Worm (Caenorhabditis elegans) whole organism, L2 larva: Measurements from ENCODE around the gene W03F8.4.

Source experiments
- C34F6.9 ChIP-seq: fragments of 150-350 bp; optimal IDR thresholded peaks from 2 replicates; lab custom pipeline; 2014; ENCODE audit warnings: missing biosample characterization, missing genetic modification characterization
- F13H6.1 ChIP-seq: sonication (generic microtip); optimal IDR thresholded peaks from 2 replicates; lab custom pipeline; 2016; ENCODE audit warnings: missing genetic modification characterization, missing compliant biosample characterization
- R02D3.7 ChIP-seq: fragments of 150-350 bp; optimal IDR thresholded peaks from 2 replicates; lab custom pipeline; 2014; ENCODE audit warnings: missing biosample characterization, missing genetic modification characterization
- alr-1 ChIP-seq: fragments of 150-350 bp; optimal IDR thresholded peaks from 2 replicates; lab custom pipeline; 2014; ENCODE audit warnings: missing biosample characterization, missing genetic modification characterization
- aly-2 ChIP-seq: fragments of 150-350 bp; optimal IDR thresholded peaks from 2 replicates; lab custom pipeline; 2014; ENCODE audit warnings: missing biosample characterization, missing genetic modification characterization
- ceh-82 ChIP-seq: fragments of 150-350 bp; optimal IDR thresholded peaks from 2 replicates; lab custom pipeline; 2014; ENCODE audit warnings: missing biosample characterization, missing genetic modification characterization
- crh-2 ChIP-seq: sonication (generic microtip); optimal IDR thresholded peaks from 2 replicates; lab custom pipeline; 2017; ENCODE audit warnings: missing biosample characterization, missing genetic modification characterization
- dmd-4 ChIP-seq: sonication (generic microtip); optimal IDR thresholded peaks from 2 replicates; lab custom pipeline; 2017; ENCODE audit warnings: missing biosample characterization, missing genetic modification characterization
- egl-27 ChIP-seq: sonication (generic microtip); optimal IDR thresholded peaks from 3 replicates; lab custom pipeline; 2017; ENCODE audit warnings: missing biosample characterization, missing genetic modification reagents, missing genetic modification characterization
- elt-1 ChIP-seq: fragments of 150-350 bp; optimal IDR thresholded peaks from 2 replicates; lab custom pipeline; 2014; ENCODE audit warnings: missing biosample characterization, missing genetic modification characterization
- fos-1 ChIP-seq: fragments of 150-350 bp; optimal IDR thresholded peaks from 2 replicates; lab custom pipeline; 2014; ENCODE audit warnings: missing biosample characterization, missing genetic modification characterization
- gmeb-1 ChIP-seq: fragments of 150-350 bp; optimal IDR thresholded peaks from 2 replicates; lab custom pipeline; 2014; ENCODE audit warnings: missing biosample characterization, missing genetic modification characterization
- lin-11 ChIP-seq: fragments of 150-350 bp; sonication (generic microtip); optimal IDR thresholded peaks from 2 replicates; lab custom pipeline; 2014; ENCODE audit warnings: missing biosample characterization, missing genetic modification characterization, inconsistent platforms, mixed read lengths
- lin-13 ChIP-seq: fragments of 150-350 bp; optimal IDR thresholded peaks from 2 replicates; lab custom pipeline; 2014; ENCODE audit warnings: missing biosample characterization, missing genetic modification reagents, missing genetic modification characterization
- lsy-2 ChIP-seq, 2 experiments: fragments of 150-350 bp in 1 of 2; sonication (generic microtip) in 1 of 2; optimal IDR thresholded peaks; 2 replicates each; lab custom pipeline; 2014 to 2017; ENCODE audit warnings: missing biosample characterization in 2 of 2, missing genetic modification characterization in 2 of 2
- mab-5 ChIP-seq: fragments of 150-350 bp; optimal IDR thresholded peaks from 2 replicates; lab custom pipeline; 2014; ENCODE audit warnings: missing biosample characterization, missing genetic modification characterization
- mbf-1 ChIP-seq: sonication (generic microtip); optimal IDR thresholded peaks from 2 replicates; lab custom pipeline; 2017; ENCODE audit warnings: missing biosample characterization, missing genetic modification characterization
- mdl-1 ChIP-seq, 2 experiments: fragments of 150-350 bp in 1 of 2; sonication (generic microtip) in 1 of 2; optimal IDR thresholded peaks; 2 replicates each; lab custom pipeline; 2017; ENCODE audit warnings: missing biosample characterization in 2 of 2, missing genetic modification characterization in 2 of 2
- nhr-10 ChIP-seq: sonication (generic microtip); optimal IDR thresholded peaks from 2 replicates; lab custom pipeline; 2017; ENCODE audit warnings: missing biosample characterization, missing genetic modification characterization
- nhr-11 ChIP-seq: fragments of 150-350 bp; optimal IDR thresholded peaks from 2 replicates; lab custom pipeline; 2014; ENCODE audit warnings: missing biosample characterization, missing genetic modification characterization
- nhr-12 ChIP-seq: fragments of 150-350 bp; optimal IDR thresholded peaks from 2 replicates; lab custom pipeline; 2014; ENCODE audit warnings: missing biosample characterization, missing genetic modification characterization
- nhr-129 ChIP-seq: fragments of 150-350 bp; optimal IDR thresholded peaks from 2 replicates; lab custom pipeline; 2014; ENCODE audit warnings: missing biosample characterization, missing genetic modification characterization
- nhr-21 ChIP-seq: fragments of 150-350 bp; optimal IDR thresholded peaks from 2 replicates; lab custom pipeline; 2014; ENCODE audit warnings: missing biosample characterization, missing genetic modification characterization
- nhr-23 ChIP-seq: fragments of 150-350 bp; optimal IDR thresholded peaks from 2 replicates; lab custom pipeline; 2014; ENCODE audit warnings: missing biosample characterization, missing genetic modification reagents, missing genetic modification characterization
- nhr-237 ChIP-seq: fragments of 150-350 bp; optimal IDR thresholded peaks from 2 replicates; lab custom pipeline; 2014; ENCODE audit warnings: missing biosample characterization, missing genetic modification characterization
- nhr-25 ChIP-seq: fragments of 150-350 bp; sonication (generic microtip); optimal IDR thresholded peaks from 3 replicates; lab custom pipeline; 2014; ENCODE audit warnings: missing biosample characterization, missing genetic modification characterization
- peb-1 ChIP-seq: fragments of 150-350 bp; optimal IDR thresholded peaks from 2 replicates; lab custom pipeline; 2014; ENCODE audit warnings: missing biosample characterization, missing genetic modification characterization
- sma-3 ChIP-seq: sonication (generic microtip); optimal IDR thresholded peaks from 2 replicates; lab custom pipeline; 2016; ENCODE audit warnings: missing genetic modification reagents, missing genetic modification characterization, missing compliant biosample characterization
- sma-9 ChIP-seq, 2 experiments: fragments of 150-350 bp in 1 of 2; sonication (generic microtip) in 1 of 2; optimal IDR thresholded peaks; 2 replicates each; lab custom pipeline; 2014 to 2016; ENCODE audit warnings: missing genetic modification characterization in 2 of 2, mild to moderate bottlenecking in 1 of 2, missing biosample characterization in 1 of 2, missing compliant biosample characterization in 1 of 2, missing genetic modification reagents in 1 of 2, moderate library complexity in 1 of 2
- snpc-4 ChIP-seq: fragments of 150-350 bp; optimal IDR thresholded peaks from 2 replicates; lab custom pipeline; 2014; ENCODE audit warnings: missing biosample characterization, missing genetic modification characterization
- unc-55 ChIP-seq: fragments of 150-350 bp; sonication (generic microtip); optimal IDR thresholded peaks from 3 replicates; lab custom pipeline; 2014; ENCODE audit warnings: missing biosample characterization, missing genetic modification reagents, missing genetic modification characterization
- zag-1 ChIP-seq: fragments of 150-350 bp; optimal IDR thresholded peaks from 2 replicates; lab custom pipeline; 2014; ENCODE audit warnings: missing biosample characterization, missing genetic modification characterization
- ztf-11 ChIP-seq: sonication (generic microtip); optimal IDR thresholded peaks from 2 replicates; lab custom pipeline; 2017; ENCODE audit warnings: missing biosample characterization, missing genetic modification characterization

Gene W03F8.4

DNA sequence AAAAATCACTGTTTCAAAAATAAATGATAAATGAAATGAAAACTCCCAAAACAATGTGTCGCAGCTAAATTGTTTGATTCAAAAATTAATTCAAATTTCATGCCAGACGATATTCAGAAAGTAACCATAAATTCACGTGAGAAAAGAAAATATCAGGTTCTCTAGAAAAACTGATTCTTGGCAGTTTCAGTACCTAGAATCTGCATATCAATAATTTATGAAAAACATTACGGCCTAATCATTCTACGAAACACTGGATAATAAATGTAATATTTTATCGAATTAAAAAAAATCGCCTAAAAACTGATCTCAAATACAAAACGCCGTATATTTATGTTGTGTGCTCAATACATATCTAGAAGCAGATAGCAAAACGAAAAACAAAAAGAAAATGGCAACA is 16.9 kb downstream of the W03F8.4 start:
- TF ChIP-seq lsy-2 (tag; optimal IDR thresholded peaks at IDR 0.05; lab: Kevin White, UChicago) (peak in 1 of 2 experiments; percentile 18), elt-1 (no peak), nhr-21 (tag; lab: Kevin White, UChicago) (peak; percentile 32)

DNA sequence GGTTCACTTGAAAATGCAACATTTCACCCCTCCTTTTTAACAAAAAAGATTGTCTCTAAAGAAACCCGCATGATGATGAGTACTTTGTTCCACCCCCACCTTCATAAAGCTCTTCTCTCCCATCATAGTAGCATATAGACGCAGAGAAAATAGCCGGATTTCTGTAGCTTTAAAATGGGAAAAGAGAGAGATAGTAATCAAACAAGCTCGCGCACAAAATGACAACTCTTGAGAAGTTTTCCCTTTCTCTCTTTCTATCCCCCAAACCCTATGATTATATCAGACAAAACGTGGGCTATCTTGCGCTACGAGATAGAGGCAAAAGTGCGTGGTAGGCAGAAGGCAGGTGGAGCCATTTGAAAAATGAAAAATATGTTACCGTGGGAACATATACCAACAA is 18.7 kb downstream of the W03F8.4 start:
- no peak for TF ChIP-seq alr-1 (tag; lab: Kevin White, UChicago)
- no peak for TF ChIP-seq ceh-82 (tag; lab: Kevin White, UChicago)
- no peak for TF ChIP-seq lsy-2 (tag; optimal IDR thresholded peaks at IDR 0.05; lab: Kevin White, UChicago)
- TF ChIP-seq, all 48 proteins: peak for 0

DNA sequence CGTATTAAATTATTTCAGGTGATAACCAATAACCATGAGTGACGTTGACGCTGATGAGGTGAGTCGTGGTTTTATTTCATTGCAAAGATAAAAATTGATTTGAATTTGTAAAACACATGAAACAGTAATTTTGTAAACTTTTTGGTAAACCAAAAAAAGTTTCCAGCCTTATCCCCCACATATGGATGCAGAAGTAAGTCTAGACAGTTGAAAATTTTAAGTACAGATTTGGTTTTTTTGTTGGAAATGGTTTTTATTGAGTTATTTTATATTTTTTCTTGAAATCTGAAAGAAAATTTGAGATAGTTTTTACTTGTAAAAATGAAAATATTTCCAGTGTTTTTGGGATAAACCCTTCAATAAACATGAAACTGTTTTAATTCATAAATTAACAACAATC is 20.6 kb downstream of the W03F8.4 start, which contains the start of gene tni-4:
tni-4 (plus strand) TSS at position 19 of the 400 bp plus-strand sequence.
- TF ChIP-seq sma-3 (GFP tag; lab: Kevin White, UChicago) (no peak), snpc-4 (no peak), F13H6.1 (tag; lab: Kevin White, UChicago) (no peak)

DNA sequence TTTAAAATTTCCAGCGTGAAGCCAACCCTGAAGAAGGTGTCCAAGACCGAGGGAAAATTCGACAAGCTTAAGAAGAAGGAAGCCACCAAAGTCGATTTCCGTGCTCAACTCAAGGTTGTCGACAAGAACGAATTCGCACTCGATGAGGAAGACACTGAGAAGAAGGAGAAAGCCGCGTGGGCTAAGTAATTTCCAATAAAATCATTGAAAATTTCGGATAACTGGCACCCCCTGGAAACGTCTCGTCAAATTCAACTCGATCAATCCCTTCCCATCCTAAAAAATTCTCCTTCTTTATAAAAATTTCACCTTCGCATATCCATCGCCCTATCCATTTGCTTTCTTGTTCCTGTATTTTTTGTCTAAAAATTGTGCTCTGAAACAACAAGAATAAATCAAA is 22.8 kb downstream of the W03F8.4 start:
- TF ChIP-seq nhr-21 (tag; lab: Kevin White, UChicago) (no peak), ceh-82 (tag; lab: Kevin White, UChicago) (no peak), mdl-1 (tag; optimal IDR thresholded peaks at IDR 0.05; lab: Kevin White, UChicago) (no peak), nhr-12 (tag; lab: Kevin White, UChicago) (no peak), nhr-10 (tag; lab: Kevin White, UChicago) (no peak), fos-1 (tag; lab: Kevin White, UChicago) (no peak), lin-13 (no peak), peb-1 (tag; lab: Kevin White, UChicago) (no peak)
- TF ChIP-seq, all 48 proteins: peak for 0

DNA sequence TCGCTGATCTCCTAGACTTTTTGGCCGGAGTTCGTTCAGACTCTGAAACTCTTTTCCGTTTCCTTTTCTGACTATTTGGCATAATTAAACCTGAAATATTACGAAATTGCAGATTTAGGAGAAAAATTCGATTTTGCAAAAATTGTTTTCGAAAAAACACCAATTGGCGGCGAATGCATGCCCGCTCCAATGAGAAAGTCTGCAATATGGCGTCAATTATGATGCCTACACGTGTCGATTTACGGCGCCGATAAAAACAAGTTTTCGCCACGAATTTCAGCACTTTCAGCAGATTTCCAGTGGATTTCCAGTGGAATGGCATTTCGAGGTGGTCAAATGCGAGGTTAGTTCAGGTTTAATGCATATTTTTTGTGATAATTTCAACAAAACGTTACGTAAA is 25.5 kb downstream of the W03F8.4 start, which contains the start of the genes Y59E9AL.36 and nbet-1:
Y59E9AL.36 (minus strand) TSS at position 92 of the 400 bp plus-strand sequence.
nbet-1 (plus strand) TSS at position 112 of the 400 bp plus-strand sequence.
- no peak for TF ChIP-seq mbf-1
- no peak for TF ChIP-seq aly-2 (tag; lab: Kevin White, UChicago)
- peak; percentile 82 for TF ChIP-seq C34F6.9 (tag; lab: Kevin White, UChicago)
- TF ChIP-seq nhr-129 = peak; percentile 83
- TF ChIP-seq nhr-21 (tag; lab: Kevin White, UChicago) = peak; percentile 42
- TF ChIP-seq F13H6.1 (tag; lab: Kevin White, UChicago) = peak; percentile 14
- TF ChIP-seq nhr-23 (tag; lab: Kevin White, UChicago) = no peak
- no peak for TF ChIP-seq ztf-11 (tag; lab: Kevin White, UChicago)
- peak; percentile 36 for TF ChIP-seq fos-1 (tag; lab: Kevin White, UChicago)
- TF ChIP-seq lin-13 = peak; percentile 54
- peak; percentile 73 for TF ChIP-seq sma-3 (GFP tag; lab: Kevin White, UChicago)
- TF ChIP-seq dmd-4 (tag; lab: Kevin White, UChicago) = no peak
- TF ChIP-seq snpc-4 = peak; percentile 40
- TF ChIP-seq mdl-1 (tag; optimal IDR thresholded peaks at IDR 0.05; lab: Kevin White, UChicago) = peak in 1 of 2 experiments; percentile 36
- no peak for TF ChIP-seq peb-1 (tag; lab: Kevin White, UChicago)
- peak; percentile 72 for TF ChIP-seq mab-5 (tag; lab: Kevin White, UChicago)
- TF ChIP-seq sma-9 (GFP tag; optimal IDR thresholded peaks at IDR 0.05; lab: Kevin White, UChicago) = peak; percentile 52
- TF ChIP-seq sma-9 (tag; optimal IDR thresholded peaks at IDR 0.05; lab: Kevin White, UChicago) = no peak
- peak; percentile 54 for TF ChIP-seq egl-27 (tag; lab: Kevin White, UChicago)
- TF ChIP-seq lsy-2 (tag; optimal IDR thresholded peaks at IDR 0.05; lab: Kevin White, UChicago) = peak; percentile 73 to 82
- TF ChIP-seq zag-1 (tag; lab: Kevin White, UChicago) = peak; percentile 4
- TF ChIP-seq nhr-25 (tag; lab: Kevin White, UChicago) = peak; percentile 66
- peak; percentile 96 for TF ChIP-seq crh-2
- peak; percentile 69 for TF ChIP-seq nhr-11
- TF ChIP-seq lin-11 (tag; lab: Kevin White, UChicago) = peak; percentile 75
- TF ChIP-seq R02D3.7 (tag; lab: Kevin White, UChicago) = peak; percentile 82
- no peak for TF ChIP-seq nhr-237 (tag; lab: Kevin White, UChicago)
- peak; percentile 93 for TF ChIP-seq unc-55 (GFP tag; lab: Kevin White, UChicago)
- TF ChIP-seq gmeb-1 (tag; lab: Kevin White, UChicago) = peak; percentile 88
